Worm (Caenorhabditis elegans): Measurements from ENCODE around the gene ZC250.2.

DNA sequence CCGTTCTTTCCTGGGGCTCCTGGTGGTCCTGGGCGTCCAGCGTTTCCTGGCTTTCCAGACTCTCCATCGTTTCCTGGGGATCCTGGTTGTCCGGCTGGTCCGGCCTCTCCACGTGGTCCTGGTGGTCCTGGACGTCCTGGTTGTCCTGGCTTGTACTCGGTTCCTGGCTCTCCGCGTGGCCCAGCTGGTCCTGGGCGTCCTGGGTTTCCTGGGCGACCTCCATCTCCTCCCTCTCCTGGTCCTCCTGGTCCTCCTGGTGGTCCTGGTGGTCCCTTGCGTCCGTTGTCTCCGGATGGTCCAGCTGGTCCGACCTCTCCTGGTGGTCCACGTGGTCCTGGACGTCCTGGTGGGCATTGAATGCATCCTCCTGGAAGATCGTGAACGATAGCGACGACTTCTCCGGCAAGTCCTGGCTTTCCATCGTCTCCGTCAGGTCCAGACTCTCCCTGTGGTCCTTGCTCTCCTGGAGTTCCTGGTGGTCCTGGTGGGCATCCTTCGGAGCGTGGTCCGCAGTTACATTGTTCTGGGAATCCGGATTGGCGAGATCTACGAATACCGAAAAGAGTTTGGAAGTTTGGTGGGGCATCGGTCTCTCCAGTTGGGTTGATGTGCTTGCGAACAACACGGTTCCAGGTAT lies 44.0 kb downstream of the ZC250.2 start:
- TF ChIP-seq zag-1 (tag; optimal IDR thresholded peaks at IDR 0.05) (no peak), unc-62 (GFP tag; optimal IDR thresholded peaks at IDR 0.05) (no peak), mdl-1 (tag; optimal IDR thresholded peaks at IDR 0.05) (no peak), snpc-4 (tag; optimal IDR thresholded peaks at IDR 0.05) (no peak), pha-4 (tag; optimal IDR thresholded peaks at IDR 0.05) (no peak), pqm-1 (tag; optimal IDR thresholded peaks at IDR 0.05) (no peak), skn-1 (tag; optimal IDR thresholded peaks at IDR 0.05) (no peak), ceh-28 (tag; optimal IDR thresholded peaks at IDR 0.05) (no peak), nhr-25 (tag; optimal IDR thresholded peaks at IDR 0.05) (no peak), elt-1 (tag; optimal IDR thresholded peaks at IDR 0.05) (no peak), egl-27 (tag; optimal IDR thresholded peaks at IDR 0.05) (no peak)
